Worm (Caenorhabditis elegans) whole organism, young adult: ENCODE measurements around the gene F31E3.2.

ENCODE experiments used
- F57A8.1 ChIP-seq: fragments of 200-800 bp; sonication (Bioruptor generic); optimal IDR thresholded peaks from 2 replicates; lab custom pipeline; 2018; ENCODE audit warnings: mild to moderate bottlenecking, missing genetic modification characterization, moderate library complexity, missing compliant biosample characterization
- T26A5.8 ChIP-seq: sonication (generic microtip); optimal IDR thresholded peaks from 2 replicates; lab custom pipeline; 2016; ENCODE audit warnings: missing genetic modification characterization, missing compliant biosample characterization
- ceh-91 ChIP-seq: fragments of 200-800 bp; sonication (Bioruptor generic); IDR thresholded peaks from 2 replicates; pipeline ENCODE4 v1.3.6; 2022; ENCODE audit warnings: missing genetic modification reagents, missing genetic modification characterization, missing compliant biosample characterization
- lir-1 ChIP-seq: fragments of 200-800 bp; sonication (Bioruptor generic); conservative IDR thresholded peaks from 2 replicates; pipeline ENCODE4 v1.3.6; 2022; ENCODE audit warnings: missing genetic modification reagents, missing genetic modification characterization, missing compliant biosample characterization
- snpc-4 ChIP-seq, 5 experiments: fragments of 150-350 bp in 1 of 5; sonication (generic microtip) in 4 of 5; optimal IDR thresholded peaks; 2 replicates each; lab custom pipeline; 2014 to 2018; ENCODE audit warnings: missing genetic modification characterization in 5 of 5, missing biosample characterization in 3 of 5, antibody characterized with exemption in 2 of 5, mild to moderate bottlenecking in 2 of 5, missing compliant biosample characterization in 2 of 5, missing genotype in 2 of 5, moderate library complexity in 2 of 5, missing genetic modification reagents in 1 of 5
- somi-1 ChIP-seq: fragments of 200-800 bp; sonication (Bioruptor generic); optimal IDR thresholded peaks from 2 replicates; lab custom pipeline; 2018; ENCODE audit warnings: mild to moderate bottlenecking, missing genetic modification characterization, missing compliant biosample characterization
- unc-62 ChIP-seq: fragments of 150-350 bp; optimal IDR thresholded peaks from 2 replicates; lab custom pipeline; 2014; ENCODE audit warnings: missing biosample characterization, missing genetic modification reagents, missing genetic modification characterization

DNA sequence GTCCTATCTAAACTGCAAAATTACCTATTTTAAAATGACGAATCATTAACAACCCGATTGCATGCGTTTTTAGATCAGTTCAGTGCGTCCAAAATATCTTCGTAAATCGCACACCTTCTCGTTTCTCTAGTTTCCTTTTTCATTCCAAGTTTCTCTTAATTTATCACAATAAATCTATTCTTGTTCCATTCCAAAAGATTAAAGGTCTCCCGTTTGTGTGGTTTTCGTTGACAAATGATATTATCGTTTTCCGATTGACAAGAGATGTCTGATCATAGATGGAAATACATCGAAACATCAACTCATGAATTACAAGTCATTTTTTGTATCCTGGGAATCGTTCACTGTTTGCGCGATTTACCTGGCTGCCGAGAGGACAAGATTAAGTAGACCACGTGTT, 19.4 kb downstream of the F31E3.2 start:
- TF ChIP-seq unc-62 (GFP tag; lab: Kevin White, UChicago), result no peak
- no peak for TF ChIP-seq lir-1
- TF ChIP-seq snpc-4 (GFP tag; optimal IDR thresholded peaks at IDR 0.05; lab: Kevin White, UChicago), result no peak
- TF ChIP-seq snpc-4 (tag; optimal IDR thresholded peaks at IDR 0.05; lab: Kevin White, UChicago), result no peak
- no peak for TF ChIP-seq ceh-91 (GFP tag; lab: Robert Waterston, UW)
- TF ChIP-seq somi-1 (GFP tag; lab: Kevin White, UChicago), result no peak
- no peak for TF ChIP-seq T26A5.8 (tag; lab: Kevin White, UChicago)
- TF ChIP-seq F57A8.1, result no peak
